Fruit fly (Drosophila melanogaster) S2 (cell line): Measurements from ENCODE around the gene TM9SF4.

ENCODE experiments used
- CG8478 ChIP-seq: fragments of >200 bp; optimal IDR thresholded peaks from 2 replicates; lab custom pipeline; 2018
- CTCF ChIP-seq, 2 experiments: fragments of >200 bp; optimal IDR thresholded peaks; 2 replicates each; lab custom pipeline; 2018

The TM9SF4 gene

DNA sequence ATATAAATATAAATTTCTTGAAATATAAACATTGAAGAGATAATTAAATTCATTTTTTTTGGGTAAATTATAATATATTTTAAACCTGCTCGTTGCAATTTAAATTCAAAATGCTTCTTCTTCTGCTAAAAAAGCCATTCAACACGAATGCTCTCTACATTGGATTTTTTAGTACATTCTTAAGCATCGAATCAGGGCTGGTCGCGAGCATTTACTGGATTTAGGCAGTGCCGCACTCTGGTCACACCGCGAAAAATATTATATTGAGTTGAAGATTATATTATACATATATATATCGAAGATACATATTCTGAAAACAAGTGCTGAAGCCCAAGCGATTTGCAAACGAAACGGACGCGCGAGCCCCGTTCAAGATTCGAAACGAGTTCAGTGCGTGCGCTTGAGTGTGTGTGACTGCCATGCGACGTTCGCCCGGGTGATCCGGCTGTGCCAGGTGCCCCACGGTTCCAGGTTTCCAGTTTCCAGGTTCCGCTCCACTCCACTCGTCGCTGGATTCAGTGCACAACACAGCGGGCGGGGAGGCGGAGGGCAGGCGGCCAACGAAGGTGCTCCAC lies 66.9 kb downstream of the TM9SF4 start, which contains the start of gene Sos:
Gene Sos, plus strand, starts transcription at position 213 of the 575 bp plus-strand sequence.
- TF ChIP-seq CTCF (optimal IDR thresholded peaks at IDR 0.05; lab: Kevin White, UChicago): no peak
- TF ChIP-seq CG8478 (lab: Kevin White, UChicago): no peak

DNA sequence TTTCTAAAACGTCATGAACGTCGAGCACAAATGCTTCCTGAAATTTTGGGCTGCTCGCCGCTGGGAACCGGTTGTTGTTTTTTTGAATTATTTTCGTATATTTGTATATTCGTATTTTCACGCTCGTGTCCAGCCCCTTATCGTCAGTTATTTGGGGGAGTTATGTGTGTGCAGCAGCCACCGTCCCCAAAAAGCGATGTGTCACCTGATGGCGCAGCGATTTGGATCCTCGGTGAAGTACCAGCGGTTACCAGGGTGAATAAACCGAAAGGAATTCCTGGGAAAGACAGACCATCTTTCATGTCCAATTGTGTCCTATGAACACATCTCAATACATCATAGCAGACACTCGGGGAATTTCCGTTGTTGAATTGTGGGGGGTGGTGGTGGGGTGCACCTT lies 73.4 kb downstream of the TM9SF4 start:
- TF ChIP-seq CG8478 (lab: Kevin White, UChicago) (no peak), CTCF (optimal IDR thresholded peaks at IDR 0.05; lab: Kevin White, UChicago) (no peak)

DNA sequence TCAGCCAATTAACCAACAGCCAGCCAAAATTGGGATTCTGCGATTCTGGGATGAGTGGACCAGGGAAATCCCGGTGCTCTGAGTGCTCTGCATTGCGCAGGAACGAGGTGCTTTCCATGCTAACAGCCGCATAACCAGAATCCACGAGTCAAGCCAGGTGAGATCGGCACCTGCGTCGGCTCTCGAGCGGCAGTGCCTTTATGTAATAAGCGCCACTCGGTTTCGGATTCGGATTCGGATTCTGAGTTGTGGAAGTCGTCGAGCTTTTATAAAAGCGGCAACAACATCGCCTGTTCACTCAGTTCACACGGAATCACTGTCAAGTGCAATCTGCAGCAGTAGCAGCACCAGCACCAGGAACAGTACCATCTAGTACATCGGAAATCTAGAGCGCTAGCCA lies 74.2 kb downstream of the TM9SF4 start, which contains the start of gene b:
Gene b, plus strand, starts transcription at position 301 of the 400 bp plus-strand sequence.
- no peak for TF ChIP-seq CG8478 (lab: Kevin White, UChicago)
- no peak for TF ChIP-seq CTCF (optimal IDR thresholded peaks at IDR 0.05; lab: Kevin White, UChicago)
